Worm (Caenorhabditis elegans) whole organism, mixed stage, embryonic: ENCODE data around the gene C08B6.6.
A peak's percentile ranks its signal among the peaks of the same experiment; 100 is the strongest.

Experiments used
- M03D4.4 ChIP-seq: sonication (generic microtip); optimal IDR thresholded peaks from 2 replicates; lab custom pipeline; 2017; ENCODE audit warnings: mild to moderate bottlenecking, missing genetic modification characterization, missing compliant biosample characterization
- bed-3 ChIP-seq: fragments of 200-800 bp; sonication (Bioruptor generic); optimal IDR thresholded peaks from 3 replicates; lab custom pipeline; 2018; ENCODE audit warnings: mild to moderate bottlenecking, missing genetic modification characterization, moderate library complexity, missing compliant biosample characterization
- blmp-1 ChIP-seq: fragments of 150-350 bp; optimal IDR thresholded peaks from 2 replicates; lab custom pipeline; 2014; ENCODE audit warnings: missing biosample characterization, missing genetic modification characterization
- ceh-43 ChIP-seq: fragments of 200-800 bp; sonication (Bioruptor generic); optimal IDR thresholded peaks from 2 replicates; lab custom pipeline; 2018; ENCODE audit warnings: mild to moderate bottlenecking, missing genetic modification characterization, moderate library complexity, missing compliant biosample characterization
- ces-1 ChIP-seq: fragments of 150-350 bp; optimal IDR thresholded peaks from 2 replicates; lab custom pipeline; 2014; ENCODE audit warnings: missing biosample characterization, missing genetic modification reagents, missing genetic modification characterization
- drap-1 ChIP-seq: fragments of 200-800 bp; sonication (Bioruptor generic); optimal IDR thresholded peaks from 3 replicates; lab custom pipeline; 2018; ENCODE audit warnings: mild to moderate bottlenecking, missing genetic modification characterization, missing compliant biosample characterization
- elt-1 ChIP-seq: sonication (generic microtip); optimal IDR thresholded peaks from 2 replicates; lab custom pipeline; 2017; ENCODE audit warnings: missing genetic modification characterization, mild to moderate bottlenecking, missing compliant biosample characterization, antibody characterized with exemption, moderate library complexity, borderline replicate concordance; ENCODE audit not compliant: insufficient read depth
- elt-3 ChIP-seq: fragments of 150-350 bp; optimal IDR thresholded peaks from 2 replicates; lab custom pipeline; 2014; ENCODE audit warnings: missing biosample characterization, missing genetic modification characterization
- flh-1 ChIP-seq: fragments of 200-800 bp; sonication (Bioruptor generic); optimal IDR thresholded peaks from 2 replicates; lab custom pipeline; 2018; ENCODE audit warnings: mild to moderate bottlenecking, missing genetic modification characterization, moderate library complexity, missing compliant biosample characterization
- ham-2 ChIP-seq: fragments of 200-800 bp; sonication (Bioruptor generic); optimal IDR thresholded peaks from 2 replicates; lab custom pipeline; 2018; ENCODE audit warnings: mild to moderate bottlenecking, missing genetic modification characterization, missing compliant biosample characterization
- hlh-1 ChIP-seq: fragments of 150-350 bp; optimal IDR thresholded peaks from 2 replicates; lab custom pipeline; 2014; ENCODE audit warnings: missing biosample characterization, missing genetic modification reagents, missing genetic modification characterization
- lin-13 ChIP-seq: fragments of 150-350 bp; optimal IDR thresholded peaks from 2 replicates; lab custom pipeline; 2014; ENCODE audit warnings: missing biosample characterization, missing genetic modification characterization
- lin-32 ChIP-seq: fragments of 200-800 bp; sonication (Bioruptor generic); optimal IDR thresholded peaks from 2 replicates; lab custom pipeline; 2018; ENCODE audit warnings: mild to moderate bottlenecking, missing genetic modification characterization, missing compliant biosample characterization
- lsy-2 ChIP-seq: fragments of 150-350 bp; optimal IDR thresholded peaks from 2 replicates; lab custom pipeline; 2014; ENCODE audit warnings: missing biosample characterization, missing genetic modification characterization
- mab-5 ChIP-seq: fragments of 150-350 bp; optimal IDR thresholded peaks from 2 replicates; lab custom pipeline; 2014; ENCODE audit warnings: missing biosample characterization, missing genetic modification characterization
- mep-1 ChIP-seq: fragments of 150-350 bp; optimal IDR thresholded peaks from 2 replicates; lab custom pipeline; 2017; ENCODE audit warnings: missing biosample characterization, missing genetic modification reagents, missing genetic modification characterization, inconsistent platforms
- nhr-12 ChIP-seq: fragments of 150-350 bp; optimal IDR thresholded peaks from 2 replicates; lab custom pipeline; 2014; ENCODE audit warnings: missing biosample characterization, missing genetic modification characterization
- nhr-2 ChIP-seq: fragments of 150-350 bp; optimal IDR thresholded peaks from 2 replicates; lab custom pipeline; 2014; ENCODE audit warnings: missing biosample characterization, missing genetic modification characterization
- nhr-28 ChIP-seq: fragments of 150-350 bp; optimal IDR thresholded peaks from 2 replicates; lab custom pipeline; 2014; ENCODE audit warnings: missing biosample characterization, missing genetic modification characterization
- nhr-76 ChIP-seq: sonication (generic microtip); optimal IDR thresholded peaks from 2 replicates; lab custom pipeline; 2017; ENCODE audit warnings: missing biosample characterization, missing genetic modification characterization
- pha-4 ChIP-seq: fragments of 150-350 bp; optimal IDR thresholded peaks from 2 replicates; lab custom pipeline; 2018; ENCODE audit warnings: missing biosample characterization, missing genetic modification reagents, missing genetic modification characterization
- sem-2 ChIP-seq: fragments of 200-800 bp; sonication (Bioruptor generic); optimal IDR thresholded peaks from 2 replicates; lab custom pipeline; 2018; ENCODE audit warnings: mild to moderate bottlenecking, missing genetic modification characterization, missing compliant biosample characterization
- snpc-4 ChIP-seq: fragments of 150-350 bp; optimal IDR thresholded peaks from 2 replicates; lab custom pipeline; 2014; ENCODE audit warnings: missing biosample characterization, missing genetic modification characterization
- sptf-1 ChIP-seq: sonication (generic microtip); optimal IDR thresholded peaks from 2 replicates; lab custom pipeline; 2017; ENCODE audit warnings: mild to moderate bottlenecking, missing genetic modification characterization, moderate library complexity, missing compliant biosample characterization
- tbx-8 ChIP-seq: fragments of 200-800 bp; sonication (Bioruptor generic); optimal IDR thresholded peaks from 2 replicates; lab custom pipeline; 2018; ENCODE audit warnings: mild to moderate bottlenecking, missing genetic modification characterization, moderate library complexity, missing compliant biosample characterization
- unc-39 ChIP-seq: fragments of 150-350 bp; optimal IDR thresholded peaks from 2 replicates; lab custom pipeline; 2014; ENCODE audit warnings: missing biosample characterization, missing genetic modification characterization
- unc-62 ChIP-seq: fragments of 150-350 bp; optimal IDR thresholded peaks from 2 replicates; lab custom pipeline; 2014; ENCODE audit warnings: missing biosample characterization, missing genetic modification reagents, missing genetic modification characterization
- zip-8 ChIP-seq: fragments of 150-350 bp; optimal IDR thresholded peaks from 2 replicates; lab custom pipeline; 2014; ENCODE audit warnings: missing biosample characterization, missing genetic modification characterization
- ztf-11 ChIP-seq: fragments of 150-350 bp; optimal IDR thresholded peaks from 2 replicates; lab custom pipeline; 2014; ENCODE audit warnings: missing biosample characterization, missing genetic modification characterization

C08B6.6 gene

ce11 chrV:10084864-10085263 lies 38.6 kb upstream of the C08B6.6 start, which contains the start of gene R04B5.6:
R04B5.6 (plus strand) TSS chrV:10085164.
- TF ChIP-seq ceh-43 (GFP tag; lab: Kevin White, UChicago) = no peak
- TF ChIP-seq unc-39 = no peak
- TF ChIP-seq hlh-1 (tag; lab: Kevin White, UChicago) = peak; percentile 6

DNA sequence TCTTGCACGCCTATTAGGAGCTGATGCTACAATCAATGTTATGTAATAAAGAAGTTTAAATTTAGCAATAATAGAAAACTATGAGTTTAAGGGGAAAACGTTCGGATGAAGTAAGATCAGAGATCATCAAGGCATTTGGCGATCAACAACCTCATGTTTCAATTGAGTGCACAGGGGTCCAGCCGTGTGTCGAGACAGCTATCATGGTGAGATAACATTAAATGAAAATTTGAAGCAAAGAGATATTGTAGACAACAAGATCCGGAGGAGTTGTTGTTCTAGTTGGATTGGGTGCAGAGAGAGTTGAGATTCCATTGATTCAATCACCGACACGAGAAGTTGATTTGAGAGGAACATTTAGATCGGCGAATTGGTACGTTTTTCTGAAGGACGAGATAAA lies 37.3 kb upstream of the C08B6.6 start:
- TF ChIP-seq M03D4.4 (tag; lab: Kevin White, UChicago) (no peak), zip-8 (tag; lab: Kevin White, UChicago) (no peak), hlh-1 (tag; lab: Kevin White, UChicago) (peak; percentile 52), snpc-4 (tag; lab: Kevin White, UChicago) (no peak)

DNA sequence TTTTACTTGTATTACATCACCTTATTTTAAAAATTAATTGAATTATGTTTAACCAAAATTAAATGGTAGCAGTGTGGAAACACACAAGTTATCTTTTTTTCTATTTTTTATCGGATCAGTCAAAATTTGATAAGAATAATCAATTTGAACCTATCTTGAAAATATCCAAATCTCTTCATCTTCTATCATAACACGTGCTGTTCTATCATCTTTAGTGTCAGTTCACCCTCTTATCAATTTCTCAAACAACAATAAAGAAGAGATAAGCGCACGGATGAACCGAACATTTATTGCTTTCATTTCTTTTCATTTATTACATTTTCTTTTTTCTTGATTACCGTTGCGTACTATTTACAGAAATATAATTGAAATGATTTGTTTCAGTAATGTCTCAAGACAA lies 36.3 kb upstream of the C08B6.6 start, which contains the start of gene R04B5.5:
TSS of gene R04B5.5 (plus strand) at position 378 of the 400 bp plus-strand sequence.
- TF ChIP-seq mep-1 (tag; lab: Kevin White, UChicago) = no peak
- TF ChIP-seq ces-1 = no peak
- peak; percentile 30 for TF ChIP-seq elt-1
- no peak for TF ChIP-seq nhr-28
- peak; percentile 62 for TF ChIP-seq unc-62
- peak; percentile 86 for TF ChIP-seq elt-3 (tag; lab: Kevin White, UChicago)
- no peak for TF ChIP-seq M03D4.4 (tag; lab: Kevin White, UChicago)
- no peak for TF ChIP-seq mab-5 (tag; lab: Kevin White, UChicago)
- no peak for TF ChIP-seq blmp-1 (tag; lab: Kevin White, UChicago)
- no peak for TF ChIP-seq lin-32 (GFP tag; lab: Kevin White, UChicago)

DNA sequence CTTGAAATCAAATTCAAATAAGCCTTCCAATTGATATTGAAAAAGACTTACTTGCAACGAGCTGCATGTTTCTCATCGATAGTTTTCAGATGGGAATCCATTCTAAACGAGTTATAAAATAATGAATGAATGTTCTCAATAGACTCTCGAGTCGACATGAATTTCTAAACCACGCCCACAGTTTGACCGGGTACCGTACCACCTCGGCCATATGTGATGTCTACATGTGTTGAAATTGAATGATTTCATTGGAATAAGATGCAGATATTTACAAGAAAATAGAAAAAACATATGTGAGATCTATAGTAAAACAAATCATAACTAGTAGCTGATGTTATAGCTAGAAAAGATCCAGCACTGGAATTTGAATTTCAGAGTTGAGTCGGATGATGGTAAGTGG lies 33.0 kb upstream of the C08B6.6 start, which contains the start of gene R04B5.7:
TSS of gene R04B5.7 (minus strand) at position 101 of the 400 bp plus-strand sequence.
- TF ChIP-seq drap-1 (no peak), ztf-11 (tag; lab: Kevin White, UChicago) (no peak), nhr-2 (tag; lab: Kevin White, UChicago) (no peak), lsy-2 (tag; lab: Kevin White, UChicago) (no peak), ham-2 (GFP tag; lab: Kevin White, UChicago) (no peak), bed-3 (GFP tag; lab: Kevin White, UChicago) (no peak)

DNA sequence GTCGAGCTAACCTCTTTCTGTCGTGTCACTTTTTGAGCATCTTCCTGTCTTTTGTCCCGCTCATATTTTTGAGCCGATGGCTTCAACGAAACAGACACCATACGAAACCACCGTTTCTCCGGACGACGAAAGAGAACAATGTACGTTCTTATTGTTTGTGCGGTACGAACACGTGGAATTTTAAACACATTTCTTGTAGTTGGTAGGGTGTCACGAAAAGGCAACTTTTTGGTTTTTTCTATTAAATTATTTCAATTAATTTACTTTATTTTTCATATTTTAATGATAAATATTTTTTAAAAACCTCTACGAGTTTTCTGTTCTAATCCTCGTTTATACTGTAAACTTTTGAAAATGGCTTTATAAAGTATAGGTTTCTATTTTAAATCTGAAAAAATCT lies 32.3 kb upstream of the C08B6.6 start, which contains the start of gene R04B5.11:
TSS of gene R04B5.11 (minus strand) at position 101 of the 400 bp plus-strand sequence.
- TF ChIP-seq M03D4.4 (tag; lab: Kevin White, UChicago) = no peak
- TF ChIP-seq nhr-28 = no peak
- no peak for TF ChIP-seq lin-13 (tag; lab: Kevin White, UChicago)
- TF ChIP-seq nhr-2 (tag; lab: Kevin White, UChicago) = no peak
- TF ChIP-seq sem-2 (GFP tag; lab: Kevin White, UChicago) = no peak
- no peak for TF ChIP-seq sptf-1 (tag; lab: Kevin White, UChicago)
- TF ChIP-seq ceh-43 (GFP tag; lab: Kevin White, UChicago) = no peak
- no peak for TF ChIP-seq tbx-8 (GFP tag; lab: Kevin White, UChicago)
- no peak for TF ChIP-seq nhr-76 (tag; lab: Kevin White, UChicago)
- no peak for TF ChIP-seq ztf-11 (tag; lab: Kevin White, UChicago)
- TF ChIP-seq snpc-4 (tag; lab: Kevin White, UChicago) = no peak
- no peak for TF ChIP-seq hlh-1 (tag; lab: Kevin White, UChicago)
- TF ChIP-seq zip-8 (tag; lab: Kevin White, UChicago) = no peak
- TF ChIP-seq, all 35 proteins: peak for 0

DNA sequence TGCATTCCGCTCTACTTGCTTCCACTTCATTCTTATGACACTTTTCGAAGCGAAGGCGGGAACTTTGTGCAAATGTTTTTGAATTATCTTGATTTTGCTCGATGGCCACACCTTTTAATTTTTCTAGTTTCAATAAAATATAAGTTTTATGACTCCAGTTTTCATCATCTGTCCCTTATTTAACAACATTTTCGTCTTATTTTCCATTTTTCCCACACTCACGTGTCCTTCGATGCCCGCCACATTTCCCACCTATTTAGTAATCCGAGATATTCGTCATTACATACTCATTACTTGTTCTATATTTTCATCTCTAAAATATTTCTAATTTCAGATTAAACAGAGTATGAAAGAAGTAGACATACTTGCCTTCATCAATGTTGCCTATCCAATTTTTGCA lies 29.1 kb upstream of the C08B6.6 start, which contains the start of gene srd-49:
TSS of gene srd-49 (plus strand) at position 301 of the 400 bp plus-strand sequence.
- TF ChIP-seq sptf-1 (tag; lab: Kevin White, UChicago) (no peak), ham-2 (GFP tag; lab: Kevin White, UChicago) (no peak), pha-4 (tag; lab: Kevin White, UChicago) (no peak), lin-32 (GFP tag; lab: Kevin White, UChicago) (no peak), nhr-28 (no peak), flh-1 (GFP tag; lab: Kevin White, UChicago) (no peak), lsy-2 (tag; lab: Kevin White, UChicago) (no peak), elt-1 (no peak), sem-2 (GFP tag; lab: Kevin White, UChicago) (no peak), blmp-1 (tag; lab: Kevin White, UChicago) (no peak), nhr-12 (tag; lab: Kevin White, UChicago) (no peak), elt-3 (tag; lab: Kevin White, UChicago) (no peak), drap-1 (no peak), mep-1 (tag; lab: Kevin White, UChicago) (no peak), nhr-76 (tag; lab: Kevin White, UChicago) (no peak), unc-39 (no peak)
